Fruit fly (Drosophila melanogaster) whole organism, embryonic: ENCODE results near the gene CG6693.

Experiments
- B-H2 ChIP-seq: fragments of 200-800 bp; sonication (Bioruptor generic); optimal IDR thresholded peaks from 2 replicates; lab custom pipeline; 2018; ENCODE audit warnings: missing biosample characterization, mild to moderate bottlenecking, missing genetic modification characterization
- CG10274 ChIP-seq: fragments of 200-800 bp; sonication (Bioruptor generic); optimal IDR thresholded peaks from 3 replicates; lab custom pipeline; 2017; ENCODE audit warnings: missing biosample characterization, mild to moderate bottlenecking, missing genetic modification characterization
- CG10959 ChIP-seq: fragments of 200-800 bp; sonication (Bioruptor generic); IDR thresholded peaks from 2 replicates; pipeline ENCODE4 v1.3.6; 2022; ENCODE audit warnings: missing biosample characterization, missing genetic modification characterization
- CG12299 ChIP-seq: fragments of 200-800 bp; sonication (Bioruptor generic); optimal IDR thresholded peaks from 2 replicates; lab custom pipeline; 2018; ENCODE audit warnings: missing biosample characterization, mild to moderate bottlenecking, missing genetic modification characterization
- CG14710 ChIP-seq: fragments of 200-800 bp; sonication (Bioruptor generic); optimal IDR thresholded peaks from 3 replicates; lab custom pipeline; 2019; ENCODE audit warnings: missing biosample characterization, mild to moderate bottlenecking, missing genetic modification characterization, moderate library complexity
- CG15073 ChIP-seq: fragments of 200-800 bp; sonication (Bioruptor generic); optimal IDR thresholded peaks from 2 replicates; lab custom pipeline; 2016; ENCODE audit warnings: missing biosample characterization, missing genetic modification characterization
- CG1647 ChIP-seq: fragments of 200-800 bp; sonication (Bioruptor generic); optimal IDR thresholded peaks from 3 replicates; lab custom pipeline; 2016; ENCODE audit warnings: missing biosample characterization, missing genetic modification characterization
- CG16815 ChIP-seq: fragments of 200-800 bp; sonication (Bioruptor generic); optimal IDR thresholded peaks from 3 replicates; lab custom pipeline; 2017; ENCODE audit warnings: missing biosample characterization, mild to moderate bottlenecking, missing genetic modification characterization
- CG17328 ChIP-seq: fragments of 200-800 bp; sonication (Bioruptor generic); IDR thresholded peaks from 2 replicates; pipeline ENCODE4 v1.3.6; 2022; ENCODE audit warnings: missing biosample characterization, missing genetic modification characterization
- CG17829 ChIP-seq: fragments of 200-800 bp; optimal IDR thresholded peaks from 2 replicates; lab custom pipeline; 2019; ENCODE audit warnings: missing biosample characterization, mild to moderate bottlenecking, missing genetic modification characterization, moderate library complexity
- CG17912 ChIP-seq: fragments of 200-800 bp; sonication (Bioruptor generic); optimal IDR thresholded peaks from 2 replicates; lab custom pipeline; 2018; ENCODE audit warnings: missing biosample characterization, mild to moderate bottlenecking, missing genetic modification characterization
- CG2116 ChIP-seq: fragments of 200-800 bp; sonication (Bioruptor generic); optimal IDR thresholded peaks from 3 replicates; lab custom pipeline; 2018; ENCODE audit warnings: missing biosample characterization, mild to moderate bottlenecking, missing genetic modification characterization
- CG32772 ChIP-seq: fragments of 200-800 bp; sonication (Bioruptor generic); IDR thresholded peaks from 2 replicates; pipeline ENCODE4 v1.3.6; 2022; ENCODE audit warnings: missing biosample characterization, missing genetic modification characterization
- CG3281 ChIP-seq: fragments of 200-800 bp; sonication (Bioruptor generic); optimal IDR thresholded peaks from 3 replicates; lab custom pipeline; 2017; ENCODE audit warnings: missing biosample characterization, mild to moderate bottlenecking, missing genetic modification characterization
- CG4328 ChIP-seq: fragments of 200-800 bp; sonication (Bioruptor generic); optimal IDR thresholded peaks from 3 replicates; lab custom pipeline; 2017; ENCODE audit warnings: missing biosample characterization, missing genetic modification reagents, missing genetic modification characterization
- CG43689 ChIP-seq: fragments of 200-800 bp; sonication (Bioruptor generic); IDR thresholded peaks from 2 replicates; pipeline ENCODE4 v1.3.6; 2022; ENCODE audit warnings: missing biosample characterization, missing genetic modification characterization
- CG5245 ChIP-seq: fragments of 200-800 bp; sonication (Bioruptor generic); optimal IDR thresholded peaks from 3 replicates; lab custom pipeline; 2016; ENCODE audit warnings: missing biosample characterization, missing genetic modification characterization
- CG9932 ChIP-seq: fragments of 200-800 bp; sonication (Bioruptor generic); IDR thresholded peaks from 2 replicates; pipeline ENCODE4 v1.3.6; 2022; ENCODE audit warnings: missing biosample characterization, missing genetic modification characterization
- CTCF ChIP-seq: fragments of 200-800 bp; sonication (Bioruptor generic); optimal IDR thresholded peaks from 2 replicates; lab custom pipeline; 2017; ENCODE audit warnings: missing biosample characterization, mild to moderate bottlenecking, missing genetic modification characterization, moderate library complexity
- CkIIα-i1 ChIP-seq: fragments of 200-800 bp; sonication (Bioruptor generic); IDR thresholded peaks from 2 replicates; pipeline ENCODE4 v1.3.6; 2022; ENCODE audit warnings: missing biosample characterization, missing genetic modification characterization
- D19B ChIP-seq: fragments of 200-800 bp; sonication (Bioruptor generic); optimal IDR thresholded peaks from 2 replicates; lab custom pipeline; 2017; ENCODE audit warnings: missing biosample characterization, mild to moderate bottlenecking, missing genetic modification characterization
- Dfd ChIP-seq, 2 experiments: fragments of >200 bp; optimal IDR thresholded peaks; 2 replicates each; lab custom pipeline; 2017; ENCODE audit warnings: missing biosample characterization in 2 of 2, missing genetic modification characterization in 2 of 2
- H2.0 ChIP-seq: fragments of 200-800 bp; sonication (Bioruptor generic); IDR thresholded peaks from 2 replicates; pipeline ENCODE4 v1.3.6; 2022; ENCODE audit warnings: missing biosample characterization, missing genetic modification characterization
- HHEX ChIP-seq: fragments of 200-800 bp; sonication (Bioruptor generic); optimal IDR thresholded peaks from 3 replicates; lab custom pipeline; 2017; ENCODE audit warnings: missing biosample characterization, mild to moderate bottlenecking, missing genetic modification characterization, missing genetic modification reagents
- HLH54F ChIP-seq: fragments of 200-800 bp; sonication (Bioruptor generic); optimal IDR thresholded peaks from 3 replicates; lab custom pipeline; 2016; ENCODE audit warnings: missing biosample characterization, missing genetic modification characterization
- Hmr ChIP-seq: fragments of 200-800 bp; sonication (Bioruptor generic); optimal IDR thresholded peaks from 3 replicates; lab custom pipeline; 2017; ENCODE audit warnings: mild to moderate bottlenecking, missing biosample characterization, missing genetic modification reagents, missing genetic modification characterization
- Hr3 ChIP-seq: fragments of 200-800 bp; sonication (Bioruptor generic); optimal IDR thresholded peaks from 3 replicates; lab custom pipeline; 2016; ENCODE audit warnings: missing biosample characterization, missing genetic modification characterization
- Jarid2 ChIP-seq: fragments of 200-800 bp; sonication (Bioruptor generic); optimal IDR thresholded peaks from 3 replicates; lab custom pipeline; 2017; ENCODE audit warnings: mild to moderate bottlenecking, missing biosample characterization, missing genetic modification reagents, missing genetic modification characterization
- Sry-δ ChIP-seq: fragments of 200-800 bp; sonication (Bioruptor generic); optimal IDR thresholded peaks from 2 replicates; lab custom pipeline; 2016; ENCODE audit warnings: missing biosample characterization, missing genetic modification characterization
- Taf1 ChIP-seq: fragments of 200-800 bp; sonication (Bioruptor generic); IDR thresholded peaks from 2 replicates; pipeline ENCODE4 v1.3.6; 2022; ENCODE audit warnings: missing biosample characterization, missing genetic modification characterization
- ase ChIP-seq: fragments of 200-800 bp; sonication (Bioruptor generic); IDR thresholded peaks from 3 replicates; pipeline ENCODE4 v1.3.6; 2022; ENCODE audit warnings: missing biosample characterization, missing genetic modification characterization
- bbx ChIP-seq: fragments of 200-800 bp; sonication (Bioruptor generic); IDR thresholded peaks from 2 replicates; pipeline ENCODE4 v1.3.6; 2022; ENCODE audit warnings: missing biosample characterization, missing genetic modification characterization; ENCODE audit not compliant: partially characterized antibody
- btn ChIP-seq: fragments of 200-800 bp; sonication (Bioruptor generic); optimal IDR thresholded peaks from 2 replicates; lab custom pipeline; 2016; ENCODE audit warnings: missing biosample characterization, missing genetic modification characterization
- chif ChIP-seq, 2 experiments: fragments of 200-800 bp; sonication (Bioruptor generic); optimal IDR thresholded peaks; 3 replicates each; lab custom pipeline; 2016; ENCODE audit warnings: missing biosample characterization in 2 of 2, missing genetic modification characterization in 2 of 2
- crc ChIP-seq: fragments of 200-800 bp; sonication (Bioruptor generic); optimal IDR thresholded peaks from 2 replicates; lab custom pipeline; 2016; ENCODE audit warnings: missing biosample characterization, missing genetic modification characterization
- croc ChIP-seq: fragments of 200-800 bp; sonication (Bioruptor generic); conservative IDR thresholded peaks from 3 replicates; pipeline ENCODE4 v1.3.6; 2022; ENCODE audit warnings: missing biosample characterization, missing genetic modification characterization
- da ChIP-seq: fragments of 200-800 bp; sonication (Bioruptor generic); optimal IDR thresholded peaks from 2 replicates; lab custom pipeline; 2016; ENCODE audit warnings: missing biosample characterization, missing genetic modification characterization
- disco-r ChIP-seq: fragments of 200-800 bp; sonication (Bioruptor generic); optimal IDR thresholded peaks from 2 replicates; lab custom pipeline; 2016; ENCODE audit warnings: missing biosample characterization, missing genetic modification characterization
- dpn ChIP-seq, 2 experiments: fragments of 200-800 bp; sonication (Bioruptor generic); optimal IDR thresholded peaks; 3 replicates each; lab custom pipeline; 2016; ENCODE audit warnings: missing biosample characterization in 2 of 2, missing genetic modification characterization in 2 of 2
- hkb ChIP-seq, 2 experiments: fragments of 200-800 bp in 1 of 2; fragments of >200 bp in 1 of 2; sonication (Bioruptor generic) in 1 of 2; IDR thresholded peaks in 1 of 2; optimal IDR thresholded peaks in 1 of 2; 2 replicates each; pipeline versions ENCODE4 v1.3.6 to Lab custom; 2017 to 2022; ENCODE audit warnings: missing biosample characterization in 1 of 2, missing genetic modification characterization in 1 of 2
- lab ChIP-seq: fragments of 200-800 bp; sonication (Bioruptor generic); optimal IDR thresholded peaks from 3 replicates; lab custom pipeline; 2017; ENCODE audit warnings: missing biosample characterization, missing genetic modification characterization, mild to moderate bottlenecking, moderate library complexity, missing genetic modification reagents
- mam ChIP-seq: fragments of 200-800 bp; sonication (Bioruptor generic); optimal IDR thresholded peaks from 3 replicates; lab custom pipeline; 2016; ENCODE audit warnings: missing biosample characterization, missing genetic modification characterization
- nerfin-1 ChIP-seq: fragments of 200-800 bp; sonication (Bioruptor generic); optimal IDR thresholded peaks from 3 replicates; lab custom pipeline; 2019; ENCODE audit warnings: missing biosample characterization, mild to moderate bottlenecking, missing genetic modification characterization, moderate library complexity
- onecut ChIP-seq: fragments of 200-800 bp; sonication (Bioruptor generic); IDR thresholded peaks from 2 replicates; pipeline ENCODE4 v1.3.6; 2022; ENCODE audit warnings: missing biosample characterization, missing genetic modification characterization
- pan ChIP-seq, 4 experiments: fragments of >200 bp in 3 of 4; fragments of 200-800 bp in 1 of 4; sonication (Bioruptor generic) in 1 of 4; optimal IDR thresholded peaks in 3 of 4; IDR thresholded peaks in 1 of 4; 2 replicates each; pipeline versions ENCODE4 v1.3.6 to Lab custom; 2017 to 2022; ENCODE audit warnings: missing biosample characterization in 2 of 4, missing genetic modification characterization in 2 of 4, mixed read lengths in 1 of 4
- pb ChIP-seq: fragments of 200-800 bp; sonication (Bioruptor generic); optimal IDR thresholded peaks from 3 replicates; lab custom pipeline; 2016; ENCODE audit warnings: missing biosample characterization, missing genetic modification characterization
- repo ChIP-seq: fragments of 200-800 bp; sonication (Bioruptor generic); optimal IDR thresholded peaks from 2 replicates; lab custom pipeline; 2016; ENCODE audit warnings: missing biosample characterization, missing genetic modification characterization
- sd ChIP-seq: fragments of 200-800 bp; sonication (Bioruptor generic); optimal IDR thresholded peaks from 3 replicates; lab custom pipeline; 2018; ENCODE audit warnings: missing biosample characterization, mild to moderate bottlenecking, missing genetic modification characterization, moderate library complexity
- sisA ChIP-seq: fragments of 200-800 bp; sonication (Bioruptor generic); IDR thresholded peaks from 2 replicates; pipeline ENCODE4 v1.3.6; 2022; ENCODE audit warnings: missing biosample characterization, missing genetic modification characterization
- stc ChIP-seq: fragments of 200-800 bp; sonication (Bioruptor generic); IDR thresholded peaks from 2 replicates; pipeline ENCODE4 v1.3.6; 2022; ENCODE audit warnings: missing biosample characterization, missing genetic modification characterization
- tap ChIP-seq: fragments of 200-800 bp; optimal IDR thresholded peaks from 3 replicates; lab custom pipeline; 2019; ENCODE audit warnings: missing biosample characterization, mild to moderate bottlenecking, missing genetic modification characterization, moderate library complexity
- vnd ChIP-seq: fragments of 200-800 bp; sonication (Bioruptor generic); IDR thresholded peaks from 3 replicates; pipeline ENCODE4 v1.3.6; 2022; ENCODE audit warnings: missing biosample characterization, missing genetic modification characterization; ENCODE audit not compliant: partially characterized antibody

Gene CG6693

DNA sequence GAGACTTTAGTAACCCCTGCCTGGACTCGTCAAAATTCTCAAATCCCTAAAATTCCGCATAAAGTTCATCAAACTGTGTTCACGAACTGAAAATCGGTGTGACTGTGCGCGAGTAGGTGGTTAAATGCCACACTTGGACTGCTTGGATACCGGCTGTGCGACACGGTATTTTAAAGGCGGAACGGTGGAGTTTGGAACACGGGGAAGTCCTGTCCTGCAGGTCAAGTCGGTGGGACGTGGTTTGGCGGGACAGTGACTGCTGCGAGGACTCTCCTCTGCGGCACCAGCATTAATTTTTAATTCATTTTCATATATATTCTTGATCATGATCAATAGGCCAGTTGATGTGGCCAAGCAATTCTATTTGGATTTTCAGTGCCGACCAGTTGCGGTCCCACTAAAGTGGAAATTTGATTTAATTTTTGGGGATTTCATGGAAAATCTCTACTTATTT is 13.5 kb upstream of the CG6693 start, which contains the start of the genes Arfip and CG17721 (continued):
- TF ChIP-seq lab (GFP tag; lab: Kevin White, UChicago) (no peak), CG2116 (GFP tag; lab: Kevin White, UChicago) (peak; percentile 21), repo (GFP tag; lab: Kevin White, UChicago) (no peak), Sry-δ (no peak), pan (optimal IDR thresholded peaks at IDR 0.05; lab: Kevin White, UChicago) (no peak), pan (GFP tag; optimal IDR thresholded peaks at IDR 0.05 in 1 of 2, IDR thresholded peaks at IDR 0.05 in 1 of 2) (no peak), hkb (optimal IDR thresholded peaks at IDR 0.05; lab: Kevin White, UChicago) (peak; percentile 70), hkb (GFP tag; IDR thresholded peaks at IDR 0.05; lab: Robert Waterston, UW) (no peak), mam (GFP tag; lab: Kevin White, UChicago) (no peak), H2.0 (GFP tag; lab: Robert Waterston, UW) (no peak), CG1647 (GFP tag; lab: Kevin White, UChicago) (no peak), CG10274 (GFP tag; lab: Kevin White, UChicago) (no peak), CG4328 (no peak), CG17328 (GFP tag; lab: Robert Waterston, UW) (no peak), CG3281 (GFP tag; lab: Kevin White, UChicago) (no peak), croc (GFP tag; lab: Robert Waterston, UW) (no peak), Hr3 (no peak), sisA (GFP tag; lab: Robert Waterston, UW) (no peak), onecut (GFP tag; lab: Robert Waterston, UW) (no peak), da (no peak), Taf1 (GFP tag; lab: Robert Waterston, UW) (no peak), vnd (GFP tag; lab: Robert Waterston, UW) (no peak), HHEX (GFP tag; lab: Kevin White, UChicago) (no peak), B-H2 (GFP tag; lab: Kevin White, UChicago) (no peak), ase (no peak), nerfin-1 (tag; lab: Kevin White, UChicago) (peak; percentile 9), bbx (GFP tag; lab: Robert Waterston, UW) (no peak), CG43689 (GFP tag; lab: Robert Waterston, UW) (no peak), btn (no peak), pb (GFP tag; lab: Kevin White, UChicago) (no peak), chif (GFP tag; optimal IDR thresholded peaks at IDR 0.05; lab: Kevin White, UChicago) (no peak), CG9932 (GFP tag; lab: Robert Waterston, UW) (no peak), tap (tag; lab: Kevin White, UChicago) (no peak), HLH54F (GFP tag; lab: Kevin White, UChicago) (no peak), CTCF (GFP tag; lab: Kevin White, UChicago) (no peak), crc (GFP tag; lab: Kevin White, UChicago) (no peak), CG14710 (peak; percentile 93), stc (GFP tag; lab: Robert Waterston, UW) (no peak), CG32772 (no peak), Hmr (GFP tag; lab: Kevin White, UChicago) (no peak), CG10959 (GFP tag; lab: Robert Waterston, UW) (no peak), sd (tag; lab: Kevin White, UChicago) (no peak), CG16815 (GFP tag; lab: Kevin White, UChicago) (no peak), CG12299 (tag; lab: Kevin White, UChicago) (peak; percentile 26), Dfd (GFP tag; optimal IDR thresholded peaks at IDR 0.05; lab: Kevin White, UChicago) (no peak), disco-r (GFP tag; lab: Kevin White, UChicago) (no peak), CG17912 (GFP tag; lab: Kevin White, UChicago) (no peak), CkIIα-i1 (GFP tag; lab: Robert Waterston, UW) (no peak), CG15073 (GFP tag; lab: Kevin White, UChicago) (no peak), CG17829 (tag; lab: Kevin White, UChicago) (peak; percentile 49), dpn (GFP tag; optimal IDR thresholded peaks at IDR 0.05; lab: Kevin White, UChicago) (no peak), CG5245 (GFP tag; lab: Kevin White, UChicago) (no peak), D19B (GFP tag; lab: Kevin White, UChicago) (no peak), Jarid2 (GFP tag; lab: Kevin White, UChicago) (no peak)
